Worm (Caenorhabditis elegans) whole organism, mixed stage, embryonic: ENCODE data around the gene srd-21.

ENCODE experiments used
- bed-3 ChIP-seq: fragments of 200-800 bp; sonication (Bioruptor generic); optimal IDR thresholded peaks from 3 replicates; lab custom pipeline; 2018; ENCODE audit warnings: mild to moderate bottlenecking, missing genetic modification characterization, moderate library complexity, missing compliant biosample characterization
- blmp-1 ChIP-seq: fragments of 150-350 bp; optimal IDR thresholded peaks from 2 replicates; lab custom pipeline; 2014; ENCODE audit warnings: missing biosample characterization, missing genetic modification characterization
- ceh-39 ChIP-seq: fragments of 150-350 bp; optimal IDR thresholded peaks from 2 replicates; lab custom pipeline; 2014; ENCODE audit warnings: missing biosample characterization, missing genetic modification characterization
- ceh-43 ChIP-seq: fragments of 200-800 bp; sonication (Bioruptor generic); optimal IDR thresholded peaks from 2 replicates; lab custom pipeline; 2018; ENCODE audit warnings: mild to moderate bottlenecking, missing genetic modification characterization, moderate library complexity, missing compliant biosample characterization
- ceh-83 ChIP-seq: fragments of 200-800 bp; sonication (Bioruptor generic); optimal IDR thresholded peaks from 2 replicates; lab custom pipeline; 2018; ENCODE audit warnings: mild to moderate bottlenecking, missing genetic modification characterization, missing compliant biosample characterization
- ces-1 ChIP-seq: fragments of 150-350 bp; optimal IDR thresholded peaks from 2 replicates; lab custom pipeline; 2014; ENCODE audit warnings: missing biosample characterization, missing genetic modification reagents, missing genetic modification characterization
- cnd-1 ChIP-seq: fragments of 200-800 bp; sonication (Bioruptor generic); optimal IDR thresholded peaks from 2 replicates; lab custom pipeline; 2018; ENCODE audit warnings: mild to moderate bottlenecking, missing genetic modification characterization, missing compliant biosample characterization
- drap-1 ChIP-seq: fragments of 200-800 bp; sonication (Bioruptor generic); optimal IDR thresholded peaks from 3 replicates; lab custom pipeline; 2018; ENCODE audit warnings: mild to moderate bottlenecking, missing genetic modification characterization, missing compliant biosample characterization
- elt-1 ChIP-seq: sonication (generic microtip); optimal IDR thresholded peaks from 2 replicates; lab custom pipeline; 2017; ENCODE audit warnings: missing genetic modification characterization, mild to moderate bottlenecking, missing compliant biosample characterization, antibody characterized with exemption, moderate library complexity, borderline replicate concordance; ENCODE audit not compliant: insufficient read depth
- flh-1 ChIP-seq: fragments of 200-800 bp; sonication (Bioruptor generic); optimal IDR thresholded peaks from 2 replicates; lab custom pipeline; 2018; ENCODE audit warnings: mild to moderate bottlenecking, missing genetic modification characterization, moderate library complexity, missing compliant biosample characterization
- ham-2 ChIP-seq: fragments of 200-800 bp; sonication (Bioruptor generic); optimal IDR thresholded peaks from 2 replicates; lab custom pipeline; 2018; ENCODE audit warnings: mild to moderate bottlenecking, missing genetic modification characterization, missing compliant biosample characterization
- hlh-1 ChIP-seq: fragments of 150-350 bp; optimal IDR thresholded peaks from 2 replicates; lab custom pipeline; 2014; ENCODE audit warnings: missing biosample characterization, missing genetic modification reagents, missing genetic modification characterization
- lin-13 ChIP-seq: fragments of 150-350 bp; optimal IDR thresholded peaks from 2 replicates; lab custom pipeline; 2014; ENCODE audit warnings: missing biosample characterization, missing genetic modification characterization
- lin-32 ChIP-seq: fragments of 200-800 bp; sonication (Bioruptor generic); optimal IDR thresholded peaks from 2 replicates; lab custom pipeline; 2018; ENCODE audit warnings: mild to moderate bottlenecking, missing genetic modification characterization, missing compliant biosample characterization
- lsy-2 ChIP-seq: fragments of 150-350 bp; optimal IDR thresholded peaks from 2 replicates; lab custom pipeline; 2014; ENCODE audit warnings: missing biosample characterization, missing genetic modification characterization
- mab-5 ChIP-seq: fragments of 150-350 bp; optimal IDR thresholded peaks from 2 replicates; lab custom pipeline; 2014; ENCODE audit warnings: missing biosample characterization, missing genetic modification characterization
- mep-1 ChIP-seq: fragments of 150-350 bp; optimal IDR thresholded peaks from 2 replicates; lab custom pipeline; 2017; ENCODE audit warnings: missing biosample characterization, missing genetic modification reagents, missing genetic modification characterization, inconsistent platforms
- mls-2 ChIP-seq: sonication (generic microtip); optimal IDR thresholded peaks from 2 replicates; lab custom pipeline; 2016; ENCODE audit warnings: mild to moderate bottlenecking, missing genetic modification characterization, moderate library complexity, missing compliant biosample characterization
- nhr-2 ChIP-seq: fragments of 150-350 bp; optimal IDR thresholded peaks from 2 replicates; lab custom pipeline; 2014; ENCODE audit warnings: missing biosample characterization, missing genetic modification characterization
- nhr-237 ChIP-seq: fragments of 150-350 bp; optimal IDR thresholded peaks from 2 replicates; lab custom pipeline; 2014; ENCODE audit warnings: missing biosample characterization, missing genetic modification characterization
- nhr-28 ChIP-seq: fragments of 150-350 bp; optimal IDR thresholded peaks from 2 replicates; lab custom pipeline; 2014; ENCODE audit warnings: missing biosample characterization, missing genetic modification characterization
- pha-4 ChIP-seq: fragments of 150-350 bp; optimal IDR thresholded peaks from 2 replicates; lab custom pipeline; 2018; ENCODE audit warnings: missing biosample characterization, missing genetic modification reagents, missing genetic modification characterization
- sem-2 ChIP-seq: fragments of 200-800 bp; sonication (Bioruptor generic); optimal IDR thresholded peaks from 2 replicates; lab custom pipeline; 2018; ENCODE audit warnings: mild to moderate bottlenecking, missing genetic modification characterization, missing compliant biosample characterization
- snpc-4 ChIP-seq: fragments of 150-350 bp; optimal IDR thresholded peaks from 2 replicates; lab custom pipeline; 2014; ENCODE audit warnings: missing biosample characterization, missing genetic modification characterization
- sptf-1 ChIP-seq: sonication (generic microtip); optimal IDR thresholded peaks from 2 replicates; lab custom pipeline; 2017; ENCODE audit warnings: mild to moderate bottlenecking, missing genetic modification characterization, moderate library complexity, missing compliant biosample characterization
- tbx-8 ChIP-seq: fragments of 200-800 bp; sonication (Bioruptor generic); optimal IDR thresholded peaks from 2 replicates; lab custom pipeline; 2018; ENCODE audit warnings: mild to moderate bottlenecking, missing genetic modification characterization, moderate library complexity, missing compliant biosample characterization
- unc-120 ChIP-seq: sonication (generic microtip); optimal IDR thresholded peaks from 2 replicates; lab custom pipeline; 2017; ENCODE audit warnings: missing genetic modification characterization, missing compliant biosample characterization; ENCODE audit not compliant: poor library complexity, severe bottlenecking
- unc-39 ChIP-seq: fragments of 150-350 bp; optimal IDR thresholded peaks from 2 replicates; lab custom pipeline; 2014; ENCODE audit warnings: missing biosample characterization, missing genetic modification characterization
- unc-62 ChIP-seq: fragments of 150-350 bp; optimal IDR thresholded peaks from 2 replicates; lab custom pipeline; 2014; ENCODE audit warnings: missing biosample characterization, missing genetic modification reagents, missing genetic modification characterization
- zip-8 ChIP-seq: fragments of 150-350 bp; optimal IDR thresholded peaks from 2 replicates; lab custom pipeline; 2014; ENCODE audit warnings: missing biosample characterization, missing genetic modification characterization
- ztf-11 ChIP-seq: fragments of 150-350 bp; optimal IDR thresholded peaks from 2 replicates; lab custom pipeline; 2014; ENCODE audit warnings: missing biosample characterization, missing genetic modification characterization

srd-21 gene

DNA sequence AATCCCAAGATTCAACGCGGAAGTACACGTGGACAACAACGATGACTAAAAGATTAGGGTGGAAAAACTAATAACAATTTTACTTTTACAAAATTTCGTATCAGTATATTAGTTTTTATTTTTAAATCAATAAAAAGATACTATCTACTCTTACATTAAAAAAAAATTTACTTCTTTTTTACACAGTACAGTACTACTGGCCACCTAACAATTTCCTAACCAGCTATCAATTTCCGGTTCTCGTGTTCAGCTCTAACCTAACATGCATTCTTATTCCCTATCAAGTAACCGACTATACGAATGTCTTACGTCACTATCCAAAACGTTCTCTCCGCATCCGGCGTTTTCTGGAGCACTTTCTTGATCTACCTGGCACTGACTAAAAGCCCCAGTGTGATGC, at the start of gene srd-21:
Gene srd-21, plus strand, starts transcription at position 301 of the 400 bp plus-strand sequence.
- TF ChIP-seq ceh-43 (GFP tag; lab: Kevin White, UChicago) (no peak), drap-1 (GFP tag; lab: Kevin White, UChicago) (no peak), ces-1 (no peak), lin-13 (tag; lab: Kevin White, UChicago) (no peak), ceh-83 (no peak), bed-3 (GFP tag; lab: Kevin White, UChicago) (no peak)

DNA sequence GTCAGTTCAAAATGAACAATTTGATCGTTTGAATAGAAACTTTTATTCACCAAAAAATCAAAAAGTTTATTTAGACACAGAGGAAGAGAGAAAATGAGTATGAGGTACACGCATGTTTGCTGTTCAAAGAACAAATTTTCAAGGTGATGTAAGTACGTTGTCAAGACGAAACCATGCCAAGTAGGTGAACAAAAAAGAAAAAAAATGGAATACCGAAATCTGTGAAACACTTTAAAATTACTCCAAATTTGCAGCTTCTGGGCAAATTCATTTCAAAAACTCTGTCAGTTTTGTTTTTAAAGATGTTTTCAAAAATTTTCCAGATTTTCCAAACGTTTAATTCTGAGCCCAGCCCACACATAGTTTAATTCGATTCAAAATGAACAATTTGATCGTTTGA, 49.3 kb upstream of the srd-21 start, which contains the start of gene nhr-271:
Gene nhr-271, minus strand, starts transcription at position 101 of the 400 bp plus-strand sequence.
- no peak for TF ChIP-seq pha-4 (tag; lab: Kevin White, UChicago)
- no peak for TF ChIP-seq lin-13 (tag; lab: Kevin White, UChicago)
- no peak for TF ChIP-seq sem-2 (GFP tag; lab: Kevin White, UChicago)
- TF ChIP-seq unc-62 (GFP tag; lab: Kevin White, UChicago), result no peak
- no peak for TF ChIP-seq hlh-1
- no peak for TF ChIP-seq mab-5 (tag; lab: Kevin White, UChicago)
- TF ChIP-seq mls-2, result no peak
- TF ChIP-seq tbx-8 (GFP tag; lab: Kevin White, UChicago), result no peak
- TF ChIP-seq lin-32 (GFP tag; lab: Kevin White, UChicago), result no peak
- no peak for TF ChIP-seq nhr-237
- no peak for TF ChIP-seq snpc-4
- no peak for TF ChIP-seq ces-1
- TF ChIP-seq unc-120 (tag; lab: Kevin White, UChicago), result no peak
- TF ChIP-seq flh-1, result no peak
- no peak for TF ChIP-seq elt-1 (tag; lab: Kevin White, UChicago)
- no peak for TF ChIP-seq ceh-39

DNA sequence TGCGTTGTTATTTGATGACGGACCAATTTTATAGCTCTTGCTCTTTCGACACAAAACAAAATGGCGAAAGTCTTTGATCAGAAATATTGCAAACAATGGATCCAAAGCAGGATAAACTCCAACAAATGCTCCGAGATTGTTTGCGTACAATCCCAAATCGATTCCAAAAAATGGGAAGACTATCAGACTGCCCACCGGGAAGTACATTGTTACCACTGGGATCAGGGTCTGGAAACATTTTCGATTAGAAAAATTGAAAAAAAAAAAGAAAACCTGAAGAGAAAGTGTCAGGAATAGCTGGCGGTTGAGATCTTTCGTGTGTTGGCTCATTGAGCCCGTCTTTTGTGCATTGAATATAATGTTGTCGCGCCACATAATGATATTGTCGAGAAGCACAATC, 48.6 kb upstream of the srd-21 start:
- TF ChIP-seq nhr-237, result no peak
- TF ChIP-seq mep-1 (tag; lab: Kevin White, UChicago), result no peak
- TF ChIP-seq ham-2, result no peak
- no peak for TF ChIP-seq zip-8 (tag; lab: Kevin White, UChicago)
- TF ChIP-seq pha-4 (tag; lab: Kevin White, UChicago), result no peak

DNA sequence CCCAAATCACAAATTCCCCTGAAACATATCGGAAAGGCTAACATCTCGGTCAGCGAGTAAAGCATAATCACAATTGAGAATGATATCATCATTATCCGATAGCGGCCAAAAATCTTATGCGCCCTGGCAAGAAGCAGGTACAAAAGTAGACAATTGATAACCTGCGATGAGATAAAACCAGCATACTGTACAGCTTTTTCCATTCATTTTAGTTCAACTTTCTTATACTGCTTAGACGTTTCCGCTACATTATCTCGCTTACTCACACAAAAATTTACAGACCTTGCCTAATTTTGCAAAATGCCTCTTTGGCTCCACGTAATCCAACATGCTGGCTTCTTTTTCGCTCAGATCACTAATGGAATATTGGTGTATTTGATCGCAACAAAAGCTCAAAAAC, 46.7 kb upstream of the srd-21 start, which contains the start of gene str-150:
Gene str-150, plus strand, starts transcription at position 301 of the 400 bp plus-strand sequence.
- TF ChIP-seq tbx-8 (GFP tag; lab: Kevin White, UChicago) (no peak), mls-2 (no peak), ceh-43 (GFP tag; lab: Kevin White, UChicago) (no peak), bed-3 (GFP tag; lab: Kevin White, UChicago) (no peak), pha-4 (tag; lab: Kevin White, UChicago) (no peak), sptf-1 (no peak), nhr-237 (no peak), nhr-2 (no peak), nhr-28 (tag; lab: Kevin White, UChicago) (no peak), ceh-83 (no peak), unc-62 (GFP tag; lab: Kevin White, UChicago) (no peak)
- TF ChIP-seq, all 35 proteins: peak for 0

ce11 chrV:16588428-16588827, 41.3 kb upstream of the srd-21 start, which contains the start of gene srw-73:
srw-73 (minus strand) TSS chrV:16588528.
- TF ChIP-seq elt-1 (tag; lab: Kevin White, UChicago) (no peak), ztf-11 (no peak), hlh-1 (no peak)

ce11 chrV:16589488-16589887, 40.2 kb upstream of the srd-21 start:
- TF ChIP-seq hlh-1, result no peak
- TF ChIP-seq sem-2 (GFP tag; lab: Kevin White, UChicago), result no peak
- no peak for TF ChIP-seq ceh-43 (GFP tag; lab: Kevin White, UChicago)
- no peak for TF ChIP-seq elt-1 (tag; lab: Kevin White, UChicago)
- TF ChIP-seq drap-1 (GFP tag; lab: Kevin White, UChicago), result no peak
- no peak for TF ChIP-seq lsy-2
- no peak for TF ChIP-seq flh-1
- TF ChIP-seq ham-2, result no peak
- TF ChIP-seq nhr-28 (tag; lab: Kevin White, UChicago), result no peak
- no peak for TF ChIP-seq mep-1 (tag; lab: Kevin White, UChicago)
- no peak for TF ChIP-seq lin-13 (tag; lab: Kevin White, UChicago)
- no peak for TF ChIP-seq ceh-83
- TF ChIP-seq blmp-1 (tag; lab: Kevin White, UChicago), result no peak
- no peak for TF ChIP-seq unc-39 (tag; lab: Kevin White, UChicago)
- no peak for TF ChIP-seq mab-5 (tag; lab: Kevin White, UChicago)
- no peak for TF ChIP-seq ztf-11
- TF ChIP-seq cnd-1 (tag; lab: Kevin White, UChicago), result no peak
- no peak for TF ChIP-seq nhr-2
- no peak for TF ChIP-seq nhr-237
